Fruit fly (Drosophila melanogaster) whole organism, prepupa: ENCODE measurements around the gene CG14082.

Experiments
- CG10669 ChIP-seq: fragments of 200-800 bp; sonication (Bioruptor generic); optimal IDR thresholded peaks from 3 replicates; lab custom pipeline; 2018; ENCODE audit warnings: missing biosample characterization, mild to moderate bottlenecking, missing genetic modification characterization, moderate library complexity
- CG11294 ChIP-seq: fragments of 200-800 bp; sonication (Bioruptor generic); IDR thresholded peaks from 2 replicates; pipeline ENCODE4 v1.3.6; 2022; ENCODE audit warnings: missing biosample characterization, missing genetic modification characterization
- CG11762 ChIP-seq: fragments of 200-800 bp; sonication (Bioruptor generic); optimal IDR thresholded peaks from 3 replicates; lab custom pipeline; 2016; ENCODE audit warnings: missing biosample characterization, missing genetic modification characterization; ENCODE audit not compliant: insufficient read depth
- CG11902 ChIP-seq: fragments of 200-800 bp; sonication (Bioruptor generic); optimal IDR thresholded peaks from 3 replicates; lab custom pipeline; 2016; ENCODE audit warnings: missing biosample characterization, missing genetic modification characterization
- CG15336 ChIP-seq: fragments of 200-800 bp; sonication (Bioruptor generic); IDR thresholded peaks from 2 replicates; pipeline ENCODE4 v1.3.6; 2022; ENCODE audit warnings: missing biosample characterization, missing genetic modification characterization
- CG1621 ChIP-seq: fragments of 200-800 bp; sonication (Bioruptor generic); optimal IDR thresholded peaks from 3 replicates; lab custom pipeline; 2018; ENCODE audit warnings: missing biosample characterization, mild to moderate bottlenecking, missing genetic modification characterization
- CG3032 ChIP-seq: fragments of 200-800 bp; optimal IDR thresholded peaks from 2 replicates; lab custom pipeline; 2019; ENCODE audit warnings: missing biosample characterization, mild to moderate bottlenecking, missing genetic modification characterization, moderate library complexity
- CG31627 ChIP-seq: fragments of 200-800 bp; sonication (Bioruptor generic); optimal IDR thresholded peaks from 3 replicates; lab custom pipeline; 2016; ENCODE audit warnings: missing biosample characterization, missing genetic modification characterization
- CG32006 ChIP-seq: fragments of 200-800 bp; sonication (Bioruptor generic); optimal IDR thresholded peaks from 3 replicates; lab custom pipeline; 2017; ENCODE audit warnings: missing biosample characterization, mild to moderate bottlenecking, missing genetic modification characterization
- CG34406 ChIP-seq: fragments of 200-800 bp; sonication (Bioruptor generic); optimal IDR thresholded peaks from 3 replicates; lab custom pipeline; 2016; ENCODE audit warnings: missing biosample characterization, missing genetic modification characterization
- CG6276 ChIP-seq: fragments of 200-800 bp; sonication (Bioruptor generic); optimal IDR thresholded peaks from 2 replicates; lab custom pipeline; 2017; ENCODE audit warnings: missing biosample characterization, mild to moderate bottlenecking, missing genetic modification characterization
- CG6792 ChIP-seq: fragments of 200-800 bp; sonication (Bioruptor generic); optimal IDR thresholded peaks from 3 replicates; lab custom pipeline; 2016; ENCODE audit warnings: missing biosample characterization, missing genetic modification characterization
- CG6808 ChIP-seq: fragments of 200-800 bp; sonication (Bioruptor generic); optimal IDR thresholded peaks from 3 replicates; lab custom pipeline; 2017; ENCODE audit warnings: missing biosample characterization, missing genetic modification characterization, mild to moderate bottlenecking, moderate library complexity, missing genetic modification reagents
- CG7368 ChIP-seq: fragments of 200-800 bp; sonication (Bioruptor generic); optimal IDR thresholded peaks from 3 replicates; lab custom pipeline; 2016; ENCODE audit warnings: missing biosample characterization, missing genetic modification characterization
- CG8119 ChIP-seq: fragments of 200-800 bp; sonication (Bioruptor generic); IDR thresholded peaks from 3 replicates; pipeline ENCODE4 v1.3.6; 2022; ENCODE audit warnings: missing biosample characterization, missing genetic modification characterization
- CG8319 ChIP-seq: fragments of 200-800 bp; sonication (Bioruptor generic); optimal IDR thresholded peaks from 3 replicates; lab custom pipeline; 2016; ENCODE audit warnings: missing biosample characterization, missing genetic modification characterization
- CG8632 ChIP-seq: fragments of 200-800 bp; sonication (Bioruptor generic); optimal IDR thresholded peaks from 3 replicates; lab custom pipeline; 2016; ENCODE audit warnings: missing biosample characterization, missing genetic modification characterization
- CG9139 ChIP-seq: fragments of 200-800 bp; sonication (Bioruptor generic); optimal IDR thresholded peaks from 3 replicates; lab custom pipeline; 2017; ENCODE audit warnings: missing biosample characterization, mild to moderate bottlenecking, missing genetic modification characterization
- Eip75B ChIP-seq: fragments of 200-800 bp; sonication (Bioruptor generic); optimal IDR thresholded peaks from 3 replicates; lab custom pipeline; 2016; ENCODE audit warnings: missing biosample characterization, missing genetic modification characterization
- Eip78C ChIP-seq: fragments of 200-800 bp; sonication (Bioruptor generic); peaks from one replicate; lab custom pipeline; 2016; ENCODE audit warnings: missing biosample characterization, missing genetic modification characterization
- Ets21C ChIP-seq: fragments of 200-800 bp; sonication (Bioruptor generic); optimal IDR thresholded peaks from 3 replicates; lab custom pipeline; 2016; ENCODE audit warnings: missing biosample characterization, missing genetic modification characterization
- Ets96B ChIP-seq: fragments of 200-800 bp; optimal IDR thresholded peaks from 2 replicates; lab custom pipeline; 2019; ENCODE audit warnings: missing biosample characterization, mild to moderate bottlenecking, missing genetic modification characterization, moderate library complexity
- Hr39 ChIP-seq: fragments of 200-800 bp; sonication (Bioruptor generic); optimal IDR thresholded peaks from 2 replicates; lab custom pipeline; 2016; ENCODE audit warnings: missing biosample characterization, missing genetic modification characterization
- Hr4 ChIP-seq: fragments of 200-800 bp; sonication (Bioruptor generic); optimal IDR thresholded peaks from 3 replicates; lab custom pipeline; 2016; ENCODE audit warnings: missing biosample characterization, missing genetic modification characterization
- Lpt ChIP-seq: fragments of 200-800 bp; sonication (Bioruptor generic); optimal IDR thresholded peaks from 3 replicates; lab custom pipeline; 2016; ENCODE audit warnings: missing biosample characterization, missing genetic modification characterization
- Met ChIP-seq: fragments of 200-800 bp; sonication (Bioruptor generic); optimal IDR thresholded peaks from 3 replicates; lab custom pipeline; 2016; ENCODE audit warnings: missing biosample characterization, missing genetic modification characterization
- OdsH ChIP-seq: fragments of 200-800 bp; sonication (Bioruptor generic); optimal IDR thresholded peaks from 3 replicates; lab custom pipeline; 2016; ENCODE audit warnings: missing biosample characterization, missing genetic modification characterization
- Smox ChIP-seq: fragments of 200-800 bp; sonication (Bioruptor generic); optimal IDR thresholded peaks from 3 replicates; lab custom pipeline; 2016; ENCODE audit warnings: missing biosample characterization, missing genetic modification characterization
- Sox102F ChIP-seq: fragments of 200-800 bp; sonication (Bioruptor generic); optimal IDR thresholded peaks from 2 replicates; lab custom pipeline; 2016; ENCODE audit warnings: missing biosample characterization, mild to moderate bottlenecking, missing genetic modification characterization
- Sox14 ChIP-seq: fragments of 200-800 bp; sonication (Bioruptor generic); optimal IDR thresholded peaks from 3 replicates; lab custom pipeline; 2016; ENCODE audit warnings: missing biosample characterization, missing genetic modification characterization
- achi ChIP-seq: fragments of 200-800 bp; sonication (Bioruptor generic); optimal IDR thresholded peaks from 3 replicates; lab custom pipeline; 2016; ENCODE audit warnings: missing biosample characterization, missing genetic modification characterization
- acj6 ChIP-seq: fragments of 200-800 bp; sonication (Bioruptor generic); optimal IDR thresholded peaks from 3 replicates; lab custom pipeline; 2016; ENCODE audit warnings: missing biosample characterization, missing genetic modification characterization
- cyc ChIP-seq: fragments of 200-800 bp; sonication (Bioruptor generic); optimal IDR thresholded peaks from 3 replicates; lab custom pipeline; 2016; ENCODE audit warnings: missing biosample characterization, missing genetic modification characterization
- dac ChIP-seq: fragments of 200-800 bp; sonication (Bioruptor generic); optimal IDR thresholded peaks from 2 replicates; lab custom pipeline; 2017; ENCODE audit warnings: missing biosample characterization, mild to moderate bottlenecking, missing genetic modification characterization
- eg ChIP-seq: fragments of 200-800 bp; sonication (Bioruptor generic); IDR thresholded peaks from 3 replicates; pipeline ENCODE4 v1.3.6; 2022; ENCODE audit warnings: missing biosample characterization, missing genetic modification characterization
- fd59A ChIP-seq: fragments of 200-800 bp; sonication (Bioruptor generic); optimal IDR thresholded peaks from 2 replicates; lab custom pipeline; 2017; ENCODE audit warnings: missing biosample characterization, mild to moderate bottlenecking, missing genetic modification characterization, missing genetic modification reagents
- fd85E ChIP-seq: fragments of 200-800 bp; sonication (Bioruptor generic); optimal IDR thresholded peaks from 3 replicates; lab custom pipeline; 2016; ENCODE audit warnings: missing biosample characterization, missing genetic modification characterization
- fkh ChIP-seq: fragments of 200-800 bp; sonication (Bioruptor generic); optimal IDR thresholded peaks from 3 replicates; lab custom pipeline; 2017; ENCODE audit warnings: missing biosample characterization, mild to moderate bottlenecking, missing genetic modification characterization, moderate library complexity
- net ChIP-seq: fragments of 200-800 bp; sonication (Bioruptor generic); optimal IDR thresholded peaks from 3 replicates; lab custom pipeline; 2016; ENCODE audit warnings: missing biosample characterization, missing genetic modification characterization
- salr ChIP-seq, 2 experiments: fragments of 200-800 bp; sonication (Bioruptor generic); optimal IDR thresholded peaks; 3 replicates each; lab custom pipeline; 2016 to 2018; ENCODE audit warnings: missing biosample characterization in 2 of 2, missing genetic modification characterization in 2 of 2, mild to moderate bottlenecking in 1 of 2
- ss ChIP-seq, 2 experiments: fragments of 200-800 bp; sonication (Bioruptor generic); optimal IDR thresholded peaks; 2 replicates in 1 of 2; 3 replicates in 1 of 2; lab custom pipeline; 2017 to 2018; ENCODE audit warnings: mild to moderate bottlenecking in 2 of 2, missing biosample characterization in 2 of 2, missing genetic modification characterization in 2 of 2, moderate library complexity in 1 of 2
- svp ChIP-seq: fragments of 200-800 bp; sonication (Bioruptor generic); peaks from one replicate; lab custom pipeline; 2016; ENCODE audit warnings: missing biosample characterization, missing genetic modification characterization
- topi ChIP-seq: fragments of 200-800 bp; sonication (Bioruptor generic); optimal IDR thresholded peaks from 3 replicates; lab custom pipeline; 2016; ENCODE audit warnings: missing biosample characterization, missing genetic modification characterization

The CG14082 gene

dm6 chr3L:19074673-19075402 lies 63.9 kb downstream of the CG14082 start:
- TF ChIP-seq Met (peak; percentile 12), CG15336 (0 out of 2 replicates have a peak, but pooled peaks have one; percentile 11), Hr4 (GFP tag; lab: Kevin White, UChicago) (peak; percentile 7), acj6 (GFP tag; lab: Kevin White, UChicago) (no peak), eg (GFP tag; lab: Robert Waterston, UW) (peak; percentile 35; the same call in 2 of the 3 replicates), CG34406 (GFP tag; lab: Kevin White, UChicago) (no peak), Ets21C (GFP tag; lab: Kevin White, UChicago) (no peak), CG6808 (GFP tag; lab: Kevin White, UChicago) (peak; percentile 18), ss (GFP tag; optimal IDR thresholded peaks at IDR 0.05; lab: Kevin White, UChicago) (peak in 1 of 2 experiments; percentile 28), Eip78C (GFP tag; lab: Kevin White, UChicago) (peak; percentile 70)

dm6 chr3L:19073909-19074239 lies 64.9 kb downstream of the CG14082 start:
- TF ChIP-seq CG34406 (GFP tag; lab: Kevin White, UChicago), result no peak
- no peak for TF ChIP-seq Ets96B (tag; lab: Kevin White, UChicago)
- no peak for TF ChIP-seq acj6 (GFP tag; lab: Kevin White, UChicago)
- TF ChIP-seq Hr4 (GFP tag; lab: Kevin White, UChicago), result peak; percentile 21
- TF ChIP-seq Smox (GFP tag; lab: Kevin White, UChicago), result no peak
- no peak for TF ChIP-seq Sox14 (GFP tag; lab: Kevin White, UChicago)
- peak; percentile 23 for TF ChIP-seq CG32006 (GFP tag; lab: Kevin White, UChicago)
- TF ChIP-seq CG8119 (GFP tag; lab: Robert Waterston, UW), result 0 out of 3 replicates have a peak, but pooled peaks have one; percentile 14
- TF ChIP-seq Lpt, result no peak
- TF ChIP-seq, all 60 proteins: peak for 3

DNA sequence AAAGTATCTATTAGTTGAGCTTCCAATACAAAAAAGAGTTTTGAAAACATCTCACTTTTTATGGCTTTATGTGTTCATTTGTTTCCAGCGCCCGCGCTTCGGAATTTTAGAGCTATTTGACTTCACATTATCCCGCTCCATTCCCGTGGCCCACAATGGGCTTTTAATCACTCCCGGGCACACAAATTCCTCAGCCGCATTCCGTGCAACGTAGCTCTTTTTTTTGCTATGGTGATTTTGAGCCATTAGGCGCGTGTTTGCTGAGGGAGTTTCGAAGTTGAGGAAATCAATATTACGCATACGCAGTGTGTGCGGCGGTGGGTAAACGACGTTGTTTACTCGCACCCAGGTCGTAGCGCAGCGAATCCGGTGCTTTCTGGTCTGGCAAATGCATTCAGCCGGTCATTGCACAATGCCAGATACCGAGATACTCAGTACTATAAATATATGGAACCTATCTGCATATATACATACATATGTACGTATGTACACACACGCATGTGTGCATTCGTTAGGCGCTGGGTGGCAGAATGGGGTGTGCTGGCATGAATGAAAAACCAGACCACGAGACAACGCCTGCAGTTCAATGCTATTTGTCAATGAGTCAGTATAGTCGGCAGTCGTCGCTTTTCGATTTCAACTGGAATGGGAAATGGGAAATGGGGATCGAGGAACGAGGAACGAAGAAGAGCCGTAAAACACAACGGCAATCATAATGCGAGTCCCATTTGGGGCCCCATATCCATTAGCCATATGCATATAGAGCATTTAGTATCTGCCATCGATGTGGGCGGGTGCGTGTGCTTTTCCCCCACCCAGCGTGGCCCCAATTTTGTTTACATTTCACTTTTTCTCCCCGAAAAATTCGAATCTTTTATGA lies 65.5 kb downstream of the CG14082 start:
- TF ChIP-seq Ets21C (GFP tag; lab: Kevin White, UChicago) (no peak), OdsH (no peak), achi (GFP tag; lab: Kevin White, UChicago) (no peak), Sox14 (GFP tag; lab: Kevin White, UChicago) (no peak), cyc (GFP tag; lab: Kevin White, UChicago) (no peak), eg (GFP tag; lab: Robert Waterston, UW) (0 out of 3 replicates have a peak, but pooled peaks have one; percentile 14), CG10669 (no peak), CG9139 (peak; percentile 6), CG6276 (no peak), Eip78C (GFP tag; lab: Kevin White, UChicago) (peak; percentile 56), svp (no peak), CG11902 (GFP tag; lab: Kevin White, UChicago) (no peak), CG6792 (GFP tag; lab: Kevin White, UChicago) (no peak), topi (GFP tag; lab: Kevin White, UChicago) (no peak), Ets96B (tag; lab: Kevin White, UChicago) (no peak), fkh (GFP tag; lab: Kevin White, UChicago) (peak; percentile 55), CG34406 (GFP tag; lab: Kevin White, UChicago) (no peak), Hr39 (GFP tag; lab: Kevin White, UChicago) (no peak), CG8319 (no peak), salr (GFP tag; optimal IDR thresholded peaks at IDR 0.05; lab: Kevin White, UChicago) (no peak), Sox102F (GFP tag; lab: Kevin White, UChicago) (no peak), ss (GFP tag; optimal IDR thresholded peaks at IDR 0.05; lab: Kevin White, UChicago) (peak; percentile 8 to 38), fd59A (peak; percentile 1), net (GFP tag; lab: Kevin White, UChicago) (no peak), Lpt (no peak), dac (no peak), fd85E (GFP tag; lab: Kevin White, UChicago) (no peak), CG11762 (no peak), CG3032 (tag; lab: Kevin White, UChicago) (no peak), CG11294 (GFP tag; lab: Robert Waterston, UW) (no peak), CG1621 (tag; lab: Kevin White, UChicago) (no peak), CG8632 (GFP tag; lab: Kevin White, UChicago) (no peak), Eip75B (GFP tag; lab: Kevin White, UChicago) (no peak), CG31627 (GFP tag; lab: Kevin White, UChicago) (no peak), CG6808 (GFP tag; lab: Kevin White, UChicago) (no peak), CG7368 (GFP tag; lab: Kevin White, UChicago) (no peak)
